Fruit fly (Drosophila melanogaster) whole organism, embryonic: ENCODE measurements around the gene Rpp20.

Experiments used
- ATbp ChIP-seq: fragments of 200-800 bp; sonication (Bioruptor generic); optimal IDR thresholded peaks from 2 replicates; lab custom pipeline; 2017; ENCODE audit warnings: missing biosample characterization, mild to moderate bottlenecking, missing genetic modification characterization, missing genetic modification reagents
- Abd-B ChIP-seq: fragments of 200-800 bp; sonication (Bioruptor generic); optimal IDR thresholded peaks from 2 replicates; lab custom pipeline; 2018; ENCODE audit warnings: missing biosample characterization, mild to moderate bottlenecking, missing genetic modification characterization, moderate library complexity
- Atf6 ChIP-seq: fragments of 200-800 bp; sonication (Bioruptor generic); IDR thresholded peaks from 2 replicates; pipeline ENCODE4 v1.3.6; 2022; ENCODE audit warnings: missing biosample characterization, missing genetic modification characterization
- CG10147 ChIP-seq: fragments of 200-800 bp; sonication (Bioruptor generic); optimal IDR thresholded peaks from 2 replicates; lab custom pipeline; 2019; ENCODE audit warnings: missing biosample characterization, mild to moderate bottlenecking, missing genetic modification characterization, moderate library complexity
- CG12299 ChIP-seq: fragments of 200-800 bp; sonication (Bioruptor generic); optimal IDR thresholded peaks from 2 replicates; lab custom pipeline; 2018; ENCODE audit warnings: missing biosample characterization, mild to moderate bottlenecking, missing genetic modification characterization
- CG12769 ChIP-seq: fragments of 200-800 bp; sonication (Bioruptor generic); optimal IDR thresholded peaks from 2 replicates; lab custom pipeline; 2019; ENCODE audit warnings: missing biosample characterization, mild to moderate bottlenecking, missing genetic modification characterization, moderate library complexity
- CG13296 ChIP-seq: fragments of 200-800 bp; sonication (Bioruptor generic); optimal IDR thresholded peaks from 3 replicates; lab custom pipeline; 2018; ENCODE audit warnings: missing biosample characterization, mild to moderate bottlenecking, missing genetic modification characterization
- CG15601 ChIP-seq: fragments of 200-800 bp; sonication (Bioruptor generic); optimal IDR thresholded peaks from 3 replicates; lab custom pipeline; 2019; ENCODE audit warnings: missing biosample characterization, mild to moderate bottlenecking, missing genetic modification characterization, moderate library complexity
- CG1602 ChIP-seq: fragments of 200-800 bp; sonication (Bioruptor generic); optimal IDR thresholded peaks from 3 replicates; lab custom pipeline; 2016; ENCODE audit warnings: missing biosample characterization, missing genetic modification characterization
- CG17912 ChIP-seq: fragments of 200-800 bp; sonication (Bioruptor generic); optimal IDR thresholded peaks from 2 replicates; lab custom pipeline; 2018; ENCODE audit warnings: missing biosample characterization, mild to moderate bottlenecking, missing genetic modification characterization
- CG2678 ChIP-seq: fragments of 200-800 bp; sonication (Bioruptor generic); optimal IDR thresholded peaks from 3 replicates; lab custom pipeline; 2019; ENCODE audit warnings: missing biosample characterization, mild to moderate bottlenecking, missing genetic modification characterization, moderate library complexity
- CG3065 ChIP-seq: fragments of 200-800 bp; sonication (Bioruptor generic); optimal IDR thresholded peaks from 2 replicates; lab custom pipeline; 2016; ENCODE audit warnings: missing biosample characterization, missing genetic modification characterization
- CG43689 ChIP-seq: fragments of 200-800 bp; sonication (Bioruptor generic); IDR thresholded peaks from 2 replicates; pipeline ENCODE4 v1.3.6; 2022; ENCODE audit warnings: missing biosample characterization, missing genetic modification characterization
- CG6175 ChIP-seq: fragments of 200-800 bp; sonication (Bioruptor generic); IDR thresholded peaks from 3 replicates; pipeline ENCODE4 v1.3.6; 2022; ENCODE audit warnings: missing biosample characterization, missing genetic modification characterization
- CG8281 ChIP-seq: fragments of 200-800 bp; sonication (Bioruptor generic); optimal IDR thresholded peaks from 2 replicates; lab custom pipeline; 2018; ENCODE audit warnings: missing biosample characterization, mild to moderate bottlenecking, missing genetic modification characterization, moderate library complexity
- CG8359 ChIP-seq: fragments of 200-800 bp; sonication (Bioruptor generic); optimal IDR thresholded peaks from 2 replicates; lab custom pipeline; 2017; ENCODE audit warnings: missing biosample characterization, mild to moderate bottlenecking, missing genetic modification characterization, borderline replicate concordance
- Chrac-16 ChIP-seq: fragments of 200-800 bp; sonication (Bioruptor generic); optimal IDR thresholded peaks from 3 replicates; lab custom pipeline; 2016; ENCODE audit warnings: missing biosample characterization, missing genetic modification characterization
- D19A ChIP-seq: fragments of 200-800 bp; optimal IDR thresholded peaks from 3 replicates; lab custom pipeline; 2019; ENCODE audit warnings: missing biosample characterization, mild to moderate bottlenecking, missing genetic modification characterization, moderate library complexity
- D19B ChIP-seq: fragments of 200-800 bp; sonication (Bioruptor generic); optimal IDR thresholded peaks from 2 replicates; lab custom pipeline; 2017; ENCODE audit warnings: missing biosample characterization, mild to moderate bottlenecking, missing genetic modification characterization
- Fer1 ChIP-seq: fragments of 200-800 bp; sonication (Bioruptor generic); optimal IDR thresholded peaks from 2 replicates; lab custom pipeline; 2017; ENCODE audit warnings: missing biosample characterization, mild to moderate bottlenecking, missing genetic modification characterization
- HLH3B ChIP-seq: fragments of 200-800 bp; sonication (Bioruptor generic); IDR thresholded peaks from 2 replicates; pipeline ENCODE4 v1.3.6; 2022; ENCODE audit warnings: missing biosample characterization, missing genetic modification characterization
- HmgD ChIP-seq: fragments of 200-800 bp; sonication (Bioruptor generic); optimal IDR thresholded peaks from 3 replicates; lab custom pipeline; 2016; ENCODE audit warnings: missing biosample characterization, missing genetic modification characterization
- Lhr ChIP-seq: fragments of 200-800 bp; sonication (Bioruptor generic); optimal IDR thresholded peaks from 3 replicates; lab custom pipeline; 2017; ENCODE audit warnings: mild to moderate bottlenecking, missing biosample characterization, missing genetic modification reagents, missing genetic modification characterization
- MBD-R2 ChIP-seq: fragments of 200-800 bp; sonication (Bioruptor generic); IDR thresholded peaks from 2 replicates; pipeline ENCODE4 v1.3.6; 2022; ENCODE audit warnings: missing biosample characterization, missing genetic modification characterization
- Oaz ChIP-seq: fragments of 200-800 bp; sonication (Bioruptor generic); IDR thresholded peaks from 2 replicates; pipeline ENCODE4 v1.3.6; 2022; ENCODE audit warnings: missing biosample characterization, missing genetic modification characterization
- Scr ChIP-seq: fragments of 200-800 bp; sonication (Bioruptor generic); IDR thresholded peaks from 2 replicates; pipeline ENCODE4 v1.3.6; 2022; ENCODE audit warnings: missing biosample characterization, missing genetic modification characterization; ENCODE audit not compliant: partially characterized antibody
- YL-1 ChIP-seq: fragments of 200-800 bp; sonication (Bioruptor generic); optimal IDR thresholded peaks from 3 replicates; lab custom pipeline; 2017; ENCODE audit warnings: missing biosample characterization, mild to moderate bottlenecking, missing genetic modification characterization
- ac ChIP-seq: fragments of 200-800 bp; sonication (Bioruptor generic); optimal IDR thresholded peaks from 3 replicates; lab custom pipeline; 2017; ENCODE audit warnings: missing biosample characterization, mild to moderate bottlenecking, missing genetic modification characterization
- ash1 ChIP-seq: fragments of 200-800 bp; sonication (Bioruptor generic); optimal IDR thresholded peaks from 2 replicates; lab custom pipeline; 2018; ENCODE audit warnings: missing biosample characterization, mild to moderate bottlenecking, missing genetic modification characterization
- az2 ChIP-seq: fragments of 200-800 bp; sonication (Bioruptor generic); optimal IDR thresholded peaks from 3 replicates; lab custom pipeline; 2016; ENCODE audit warnings: missing biosample characterization, missing genetic modification characterization
- bigmax ChIP-seq: fragments of 200-800 bp; sonication (Bioruptor generic); optimal IDR thresholded peaks from 2 replicates; lab custom pipeline; 2018; ENCODE audit warnings: missing biosample characterization, mild to moderate bottlenecking, missing genetic modification characterization
- chinmo ChIP-seq: fragments of 200-800 bp; sonication (Bioruptor generic); IDR thresholded peaks from 4 replicates; pipeline ENCODE4 v1.3.6; 2022; ENCODE audit warnings: missing biosample characterization, missing genetic modification characterization; ENCODE audit not compliant: partially characterized antibody
- crp ChIP-seq, 2 experiments: fragments of 200-800 bp; sonication (Bioruptor generic); optimal IDR thresholded peaks; 2 replicates in 1 of 2; 3 replicates in 1 of 2; lab custom pipeline; 2017; ENCODE audit warnings: missing biosample characterization in 2 of 2, missing genetic modification characterization in 2 of 2, mild to moderate bottlenecking in 1 of 2, moderate library complexity in 1 of 2
- da ChIP-seq: fragments of 200-800 bp; sonication (Bioruptor generic); optimal IDR thresholded peaks from 2 replicates; lab custom pipeline; 2016; ENCODE audit warnings: missing biosample characterization, missing genetic modification characterization
- dati ChIP-seq: fragments of 200-800 bp; sonication (Bioruptor generic); IDR thresholded peaks from 2 replicates; pipeline ENCODE4 v1.3.6; 2022; ENCODE audit warnings: missing biosample characterization, missing genetic modification characterization
- exex ChIP-seq: fragments of 200-800 bp; sonication (Bioruptor generic); optimal IDR thresholded peaks from 4 replicates; lab custom pipeline; 2018; ENCODE audit warnings: missing biosample characterization, mild to moderate bottlenecking, missing genetic modification characterization, moderate library complexity
- fd96Cb ChIP-seq: fragments of 200-800 bp; sonication (Bioruptor generic); optimal IDR thresholded peaks from 2 replicates; lab custom pipeline; 2018; ENCODE audit warnings: missing biosample characterization, mild to moderate bottlenecking, missing genetic modification characterization, moderate library complexity
- ftz-f1 ChIP-seq: fragments of 200-800 bp; sonication (Bioruptor generic); optimal IDR thresholded peaks from 2 replicates; lab custom pipeline; 2016; ENCODE audit warnings: missing biosample characterization, missing genetic modification characterization
- insv ChIP-seq, 2 experiments: fragments of 200-800 bp; sonication (Bioruptor generic); optimal IDR thresholded peaks; 3 replicates each; lab custom pipeline; 2016 to 2018; ENCODE audit warnings: missing biosample characterization in 2 of 2, missing genetic modification characterization in 2 of 2
- inv ChIP-seq: fragments of 200-800 bp; sonication (Bioruptor generic); IDR thresholded peaks from 2 replicates; pipeline ENCODE4 v1.3.6; 2022; ENCODE audit warnings: missing biosample characterization, missing genetic modification characterization; ENCODE audit not compliant: partially characterized antibody
- jumu ChIP-seq: fragments of 200-800 bp; sonication (Bioruptor generic); optimal IDR thresholded peaks from 3 replicates; lab custom pipeline; 2016; ENCODE audit warnings: missing biosample characterization, missing genetic modification characterization
- mirr ChIP-seq: fragments of 200-800 bp; sonication (Bioruptor generic); optimal IDR thresholded peaks from 3 replicates; lab custom pipeline; 2018; ENCODE audit warnings: missing biosample characterization, mild to moderate bottlenecking, missing genetic modification characterization
- pnt ChIP-seq: fragments of 200-800 bp; sonication (Bioruptor generic); optimal IDR thresholded peaks from 3 replicates; lab custom pipeline; 2016; ENCODE audit warnings: missing biosample characterization, missing genetic modification characterization
- sc ChIP-seq, 3 experiments: fragments of >200 bp in 2 of 3; fragments of 200-800 bp in 1 of 3; sonication (Bioruptor generic) in 1 of 3; optimal IDR thresholded peaks; 2 replicates in 2 of 3; 3 replicates in 1 of 3; lab custom pipeline; 2017; ENCODE audit warnings: mild to moderate bottlenecking in 1 of 3, missing biosample characterization in 1 of 3, missing genetic modification characterization in 1 of 3, missing genetic modification reagents in 1 of 3
- sim ChIP-seq: fragments of 200-800 bp; sonication (Bioruptor generic); IDR thresholded peaks from 2 replicates; pipeline ENCODE4 v1.3.6; 2022; ENCODE audit warnings: missing biosample characterization, missing genetic modification characterization
- so ChIP-seq: fragments of 200-800 bp; sonication (Bioruptor generic); IDR thresholded peaks from 3 replicates; pipeline ENCODE4 v1.3.6; 2022; ENCODE audit warnings: missing biosample characterization, missing genetic modification characterization
- ssp ChIP-seq: fragments of 200-800 bp; sonication (Bioruptor generic); IDR thresholded peaks from 2 replicates; pipeline ENCODE4 v1.3.6; 2022; ENCODE audit warnings: missing biosample characterization, missing genetic modification characterization
- stwl ChIP-seq: fragments of 200-800 bp; sonication (Bioruptor generic); optimal IDR thresholded peaks from 3 replicates; lab custom pipeline; 2018; ENCODE audit warnings: missing biosample characterization, mild to moderate bottlenecking, missing genetic modification characterization, moderate library complexity
- trh ChIP-seq: fragments of 200-800 bp; sonication (Bioruptor generic); optimal IDR thresholded peaks from 2 replicates; lab custom pipeline; 2016; ENCODE audit warnings: missing biosample characterization, missing genetic modification characterization
- zf30C ChIP-seq: fragments of 200-800 bp; sonication (Bioruptor generic); optimal IDR thresholded peaks from 3 replicates; lab custom pipeline; 2018; ENCODE audit warnings: missing biosample characterization, mild to moderate bottlenecking, missing genetic modification characterization

Gene Rpp20

DNA sequence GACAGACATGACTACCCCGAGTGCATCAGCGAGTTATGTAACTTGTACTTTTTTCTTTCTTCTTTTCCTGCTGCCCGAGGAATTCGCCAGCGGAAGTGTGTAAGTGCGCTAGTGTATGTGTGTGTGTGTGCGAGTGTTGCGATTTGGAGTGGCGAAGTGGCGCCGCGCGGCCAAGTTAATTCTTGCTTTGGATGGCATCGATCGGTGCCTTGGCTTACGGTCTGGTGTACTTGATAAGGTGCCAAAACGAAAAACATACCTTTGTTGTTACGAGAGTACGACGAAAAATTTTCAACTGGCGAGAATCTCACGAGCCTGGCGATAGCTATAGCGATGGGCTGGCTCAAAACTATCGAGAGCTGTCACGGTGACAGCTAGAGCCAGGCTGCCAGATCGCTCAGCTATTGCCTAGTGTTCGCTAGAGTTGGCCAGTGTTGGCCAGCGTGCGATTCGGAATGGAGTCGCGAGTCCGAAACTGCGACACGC, at the start of gene Rpp20, which contains the start of the genes CG18809, COX6B and CG33932 (continued):
- TF ChIP-seq Chrac-16 (GFP tag; lab: Kevin White, UChicago) = peak; percentile 40
- peak; percentile 95 for TF ChIP-seq MBD-R2 (GFP tag; lab: Robert Waterston, UW)
- peak in 1 of 2 experiments; percentile 26 for TF ChIP-seq insv (GFP tag; optimal IDR thresholded peaks at IDR 0.05; lab: Kevin White, UChicago)
- TF ChIP-seq Lhr (GFP tag; lab: Kevin White, UChicago) = peak; percentile 74
- TF ChIP-seq sim = no peak
- TF ChIP-seq zf30C (GFP tag; lab: Kevin White, UChicago) = no peak
- TF ChIP-seq HLH3B (GFP tag; lab: Robert Waterston, UW) = peak; percentile 54
- TF ChIP-seq D19B = no peak
- TF ChIP-seq ATbp = no peak
- peak; percentile 78 for TF ChIP-seq stwl (tag; lab: Kevin White, UChicago)
- no peak for TF ChIP-seq CG12299 (tag; lab: Kevin White, UChicago)
- TF ChIP-seq Abd-B (GFP tag; lab: Kevin White, UChicago) = no peak
- peak; percentile 94 for TF ChIP-seq YL-1 (GFP tag; lab: Kevin White, UChicago)
- TF ChIP-seq dati (GFP tag; lab: Robert Waterston, UW) = no peak
- TF ChIP-seq CG12769 (tag; lab: Kevin White, UChicago) = no peak
- peak; percentile 49 for TF ChIP-seq CG13296
- peak; percentile 40 for TF ChIP-seq CG1602
- TF ChIP-seq CG8281 = no peak
- no peak for TF ChIP-seq trh (GFP tag; lab: Kevin White, UChicago)
- TF ChIP-seq CG2678 (tag; lab: Kevin White, UChicago) = no peak
- TF ChIP-seq az2 (GFP tag; lab: Kevin White, UChicago) = peak; percentile 32
- TF ChIP-seq inv (GFP tag; lab: Robert Waterston, UW) = peak; percentile 94
- peak; percentile 52 for TF ChIP-seq CG17912
- peak; percentile 73 for TF ChIP-seq ftz-f1 (GFP tag; lab: Kevin White, UChicago)
- TF ChIP-seq Atf6 (GFP tag; lab: Robert Waterston, UW) = 0 out of 2 replicates have a peak, but pooled peaks have one; percentile 36
- no peak for TF ChIP-seq Oaz
- TF ChIP-seq Fer1 (GFP tag; lab: Kevin White, UChicago) = peak; percentile 75
- peak in 1 of 2 experiments; percentile 51 for TF ChIP-seq crp (GFP tag; optimal IDR thresholded peaks at IDR 0.05; lab: Kevin White, UChicago)
- peak; percentile 49 for TF ChIP-seq bigmax (GFP tag; lab: Kevin White, UChicago)
- TF ChIP-seq CG10147 (GFP tag; lab: Kevin White, UChicago) = peak; percentile 11
- TF ChIP-seq CG15601 = peak; percentile 57
- TF ChIP-seq chinmo (GFP tag; lab: Robert Waterston, UW) = peak; percentile 95
- TF ChIP-seq exex = no peak
- TF ChIP-seq jumu (GFP tag; lab: Kevin White, UChicago) = peak; percentile 78
- TF ChIP-seq CG43689 (GFP tag; lab: Robert Waterston, UW) = no peak
- no peak for TF ChIP-seq ash1 (GFP tag; lab: Kevin White, UChicago)
- no peak for TF ChIP-seq ac (GFP tag; lab: Kevin White, UChicago)
- peak; percentile 74 for TF ChIP-seq mirr (GFP tag; lab: Kevin White, UChicago)
- no peak for TF ChIP-seq CG6175 (GFP tag; lab: Robert Waterston, UW)
- no peak for TF ChIP-seq CG8359 (GFP tag; lab: Kevin White, UChicago)
- no peak for TF ChIP-seq so
- TF ChIP-seq sc (optimal IDR thresholded peaks at IDR 0.05; lab: Kevin White, UChicago) = no peak
- no peak for TF ChIP-seq sc (GFP tag; optimal IDR thresholded peaks at IDR 0.05; lab: Kevin White, UChicago)
- TF ChIP-seq D19A (tag; lab: Kevin White, UChicago) = no peak
- TF ChIP-seq da = peak; percentile 60
- TF ChIP-seq HmgD (GFP tag; lab: Kevin White, UChicago) = peak; percentile 93
- TF ChIP-seq ssp (GFP tag; lab: Robert Waterston, UW) = peak; percentile 59
- TF ChIP-seq Scr (GFP tag; lab: Robert Waterston, UW) = peak; percentile 92
- peak; percentile 33 for TF ChIP-seq pnt (GFP tag; lab: Kevin White, UChicago)
- no peak for TF ChIP-seq CG3065
- TF ChIP-seq fd96Cb (tag; lab: Kevin White, UChicago) = no peak
